Fruit fly (Drosophila melanogaster): ENCODE results near the gene CG5439.

The CG5439 gene

DNA sequence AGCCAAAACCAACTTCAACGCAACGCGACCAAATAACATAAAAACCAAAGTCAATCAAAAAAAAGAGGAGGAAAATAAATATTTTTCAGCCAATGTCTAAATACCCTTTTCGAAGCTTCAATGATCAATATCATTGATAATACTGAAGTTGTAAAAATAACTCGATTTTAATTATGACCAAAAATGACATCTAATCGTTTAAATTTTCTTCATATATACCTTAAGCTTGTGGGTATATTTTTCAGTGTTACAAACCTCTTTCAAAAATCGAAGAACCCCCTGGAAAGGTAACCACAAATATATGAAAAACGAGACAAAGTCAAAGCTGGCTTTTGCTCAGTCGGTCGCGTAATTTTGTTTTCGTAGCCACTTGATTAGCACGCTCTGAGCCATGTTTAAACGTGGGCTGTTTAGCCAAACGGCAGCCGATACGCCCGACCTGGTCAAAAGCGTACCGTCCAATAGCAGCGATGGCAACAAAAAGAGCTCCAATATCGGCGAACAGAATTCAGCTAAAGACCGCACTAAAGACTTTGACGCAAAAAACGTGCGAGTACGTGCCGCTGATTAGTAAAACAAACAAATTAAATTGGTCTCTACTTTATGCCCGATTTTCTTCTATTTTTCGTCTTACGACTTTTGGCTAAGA, 31.8 kb upstream of the CG5439 start (continued):
- TF ChIP-seq nom (GFP tag; optimal IDR thresholded peaks at IDR 0.05) (no peak), CG18262 (tag; optimal IDR thresholded peaks at IDR 0.05) (peak; percentile 62), ash1 (GFP tag; optimal IDR thresholded peaks at IDR 0.05) (no peak), chn (GFP tag; optimal IDR thresholded peaks at IDR 0.05) (peak; percentile 45), CG10147 (GFP tag; optimal IDR thresholded peaks at IDR 0.05) (peak; percentile 89), so (GFP tag; IDR thresholded peaks at IDR 0.05) (peak; percentile 77; the same call in 2 of the 3 replicates), crp (GFP tag; optimal IDR thresholded peaks at IDR 0.05) (no peak), jumu (GFP tag; optimal IDR thresholded peaks at IDR 0.05) (peak; percentile 49), seq (GFP tag; IDR thresholded peaks at IDR 0.05) (peak; percentile 61; the same call in 1 of the 2 replicates), CG3726 (GFP tag; IDR thresholded peaks at IDR 0.05) (0 out of 3 replicates have a peak, but pooled peaks have one; percentile 40), Hr78 (GFP tag; optimal IDR thresholded peaks at IDR 0.05) (peak in 1 of 2 experiments; percentile 17), aop (GFP tag; IDR thresholded peaks at IDR 0.05) (no peak), CG6654 (GFP tag; optimal IDR thresholded peaks at IDR 0.05) (peak; percentile 41), CG8388 (GFP tag; optimal IDR thresholded peaks at IDR 0.05) (peak; percentile 27), sug (tag; optimal IDR thresholded peaks at IDR 0.05) (peak; percentile 71), grn (GFP tag; optimal IDR thresholded peaks at IDR 0.05) (no peak), CG6854 (GFP tag; optimal IDR thresholded peaks at IDR 0.05) (peak; percentile 76), NFAT (GFP tag; IDR thresholded peaks at IDR 0.05) (peak; percentile 64; the same call in 1 of the 2 replicates), CG11723 (GFP tag; optimal IDR thresholded peaks at IDR 0.05) (peak; percentile 35), btn (GFP tag; optimal IDR thresholded peaks at IDR 0.05) (no peak), CG2129 (GFP tag; IDR thresholded peaks at IDR 0.05; ENCODE audit: partially characterized antibody) (no peak), gsb-n (tag; optimal IDR thresholded peaks at IDR 0.05) (peak; percentile 0), CG8290 (GFP tag; optimal IDR thresholded peaks at IDR 0.05) (no peak), CG8290 (tag; optimal IDR thresholded peaks at IDR 0.05) (peak in 1 of 2 experiments; percentile 42), D19B (GFP tag; optimal IDR thresholded peaks at IDR 0.05) (peak; percentile 82), unpg (GFP tag; optimal IDR thresholded peaks at IDR 0.05) (peak; percentile 84), CG7556 (GFP tag; optimal IDR thresholded peaks at IDR 0.05) (peak; percentile 65), eyg (GFP tag; optimal IDR thresholded peaks at IDR 0.05) (peak; percentile 77), CG5953 (GFP tag; IDR thresholded peaks at IDR 0.05) (peak; percentile 32; the same call in 1 of the 2 replicates), vfl (GFP tag; optimal IDR thresholded peaks at IDR 0.05) (peak; percentile 57), CG16779 (GFP tag; IDR thresholded peaks at IDR 0.05) (peak; percentile 73), MTF-1 (GFP tag; optimal IDR thresholded peaks at IDR 0.05; ENCODE audit: borderline replicate concordance) (no peak), run (tag; optimal IDR thresholded peaks at IDR 0.05) (peak; percentile 50), CG10267 (tag; optimal IDR thresholded peaks at IDR 0.05) (peak; percentile 54), CG13624 (GFP tag; optimal IDR thresholded peaks at IDR 0.05) (peak; percentile 90), crol (GFP tag; IDR thresholded peaks at IDR 0.05) (no peak), CG14050 (GFP tag; IDR thresholded peaks at IDR 0.05) (peak; percentile 68), CG15696 (tag; optimal IDR thresholded peaks at IDR 0.05) (peak; percentile 12), yki (optimal IDR thresholded peaks at IDR 0.05) (no peak), CG6254 (GFP tag; optimal IDR thresholded peaks at IDR 0.05) (no peak), CG17568 (GFP tag; optimal IDR thresholded peaks at IDR 0.05) (peak; percentile 48), slbo (GFP tag; IDR thresholded peaks at IDR 0.05) (peak; percentile 91), NC2β (GFP tag; optimal IDR thresholded peaks at IDR 0.05) (no peak), mld (GFP tag; IDR thresholded peaks at IDR 0.05; ENCODE audit: partially characterized antibody) (no peak), CG1233 (GFP tag; optimal IDR thresholded peaks at IDR 0.05) (peak; percentile 54), Mad (GFP tag; optimal IDR thresholded peaks at IDR 0.05) (no peak), Rx (GFP tag; IDR thresholded peaks at IDR 0.05) (peak; percentile 33; the same call in 1 of the 2 replicates), HHEX (GFP tag; optimal IDR thresholded peaks at IDR 0.05) (peak; percentile 76), tgo (GFP tag; IDR thresholded peaks at IDR 0.05) (peak; percentile 84), dimm (GFP tag; IDR thresholded peaks at IDR 0.05) (no peak)
